Worm (Caenorhabditis elegans): ENCODE results near the gene flwr-1.
A peak's percentile ranks its signal among the peaks of the same experiment; 100 is the strongest.

flwr-1 gene

ce11 chrX:14938188-14938587, 31.9 kb downstream of the flwr-1 start (continued):
- TF ChIP-seq T20F7.1 (GFP tag; optimal IDR thresholded peaks at IDR 0.05) (no peak), dpl-1 (GFP tag; optimal IDR thresholded peaks at IDR 0.05) (no peak), D1046.2 (GFP tag; IDR thresholded peaks at IDR 0.05) (no peak), duxl-1 (tag; optimal IDR thresholded peaks at IDR 0.05; ENCODE audit: poor library complexity) (no peak), mxl-3 (GFP tag; optimal IDR thresholded peaks at IDR 0.05) (no peak), nhr-6 (tag; optimal IDR thresholded peaks at IDR 0.05) (no peak), mes-2 (tag; optimal IDR thresholded peaks at IDR 0.05; ENCODE audit: poor library complexity, severe bottlenecking) (no peak), Y48G9A.11 (GFP tag; IDR thresholded peaks at IDR 0.05) (0 out of 2 replicates have a peak, but pooled peaks have one; percentile 24), lin-29 (GFP tag; IDR thresholded peaks at IDR 0.05) (no peak), ces-1 (GFP tag; optimal IDR thresholded peaks at IDR 0.05) (no peak), daf-12 (tag; optimal IDR thresholded peaks at IDR 0.05) (no peak)

ce11 chrX:14931443-14931842, 38.6 kb downstream of the flwr-1 start:
- TF ChIP-seq ceh-28 (tag; optimal IDR thresholded peaks at IDR 0.05) (no peak), set-16 (GFP tag; IDR thresholded peaks at IDR 0.05) (peak; percentile 25; the same call in 1 of the 2 replicates), spr-3 (GFP tag; optimal IDR thresholded peaks at IDR 0.05) (no peak)

- TF ChIP-seq unc-62 (GFP tag; optimal IDR thresholded peaks at IDR 0.05 in 1 of 2), result peak in 1 of 2 experiments; percentile 92
- TF ChIP-seq unc-62 (tag; optimal IDR thresholded peaks at IDR 0.05), result no peak
- no peak for TF ChIP-seq nhr-11 (tag; optimal IDR thresholded peaks at IDR 0.05)
Observed at ce11 chrX:14929512-14929911, 40.6 kb downstream of the flwr-1 start.

- TF ChIP-seq zip-11 (GFP tag; IDR thresholded peaks at IDR 0.05) (no peak), nhr-77 (tag; optimal IDR thresholded peaks at IDR 0.05) (no peak), sdz-12 (GFP tag; optimal IDR thresholded peaks at IDR 0.05) (no peak), lin-13 (GFP tag; optimal IDR thresholded peaks at IDR 0.05) (no peak)
Observed at ce11 chrX:14928854-14929253, 41.2 kb downstream of the flwr-1 start, which contains the start of gene ntr-2. TSS of gene ntr-2 (minus strand) at chrX:14928954.

ce11 chrX:14922758-14923157, 47.3 kb downstream of the flwr-1 start:
- TF ChIP-seq lim-7 (GFP tag; IDR thresholded peaks at IDR 0.05) (no peak), aha-1 (tag) (peak; percentile 90)

- no peak for TF ChIP-seq lin-29 (GFP tag; IDR thresholded peaks at IDR 0.05)
- TF ChIP-seq nhr-11 (tag; optimal IDR thresholded peaks at IDR 0.05), result no peak
- TF ChIP-seq fkh-10 (GFP tag; optimal IDR thresholded peaks at IDR 0.05), result peak; percentile 53
- TF ChIP-seq aha-1 (tag), result no peak
- no peak for TF ChIP-seq F10B5.3 (tag; optimal IDR thresholded peaks at IDR 0.05)
- TF ChIP-seq ZK546.5 (tag; optimal IDR thresholded peaks at IDR 0.05), result no peak
- TF ChIP-seq unc-62 (GFP tag; optimal IDR thresholded peaks at IDR 0.05 in 1 of 2), result peak in 1 of 2 experiments; percentile 90
- no peak for TF ChIP-seq unc-62 (tag; optimal IDR thresholded peaks at IDR 0.05)
- no peak for TF ChIP-seq hif-1 (tag; optimal IDR thresholded peaks at IDR 0.05)
- no peak for TF ChIP-seq madf-9 (GFP tag; conservative IDR thresholded peaks at IDR 0.05)
Observed at ce11 chrX:14920880-14921279, 49.2 kb downstream of the flwr-1 start.
